Fruit fly (Drosophila melanogaster) whole organism, embryonic: ENCODE measurements around the gene CG14984.

Source experiments
- Abd-B ChIP-seq: fragments of 200-800 bp; sonication (Bioruptor generic); optimal IDR thresholded peaks from 2 replicates; lab custom pipeline; 2018; ENCODE audit warnings: missing biosample characterization, mild to moderate bottlenecking, missing genetic modification characterization, moderate library complexity
- Adf1 ChIP-seq: fragments of 200-800 bp; sonication (Bioruptor generic); IDR thresholded peaks from 2 replicates; pipeline ENCODE4 v1.3.6; 2022; ENCODE audit warnings: missing biosample characterization, missing genetic modification characterization
- CG10979 ChIP-seq: fragments of 200-800 bp; sonication (Bioruptor generic); optimal IDR thresholded peaks from 2 replicates; lab custom pipeline; 2018; ENCODE audit warnings: missing biosample characterization, mild to moderate bottlenecking, missing genetic modification characterization, moderate library complexity
- CG14441 ChIP-seq: fragments of 200-800 bp; sonication (Bioruptor generic); IDR thresholded peaks from 2 replicates; pipeline ENCODE4 v1.3.6; 2022; ENCODE audit warnings: missing biosample characterization, missing genetic modification characterization
- CG14965 ChIP-seq: fragments of 200-800 bp; sonication (Bioruptor generic); optimal IDR thresholded peaks from 2 replicates; lab custom pipeline; 2016; ENCODE audit warnings: missing biosample characterization, missing genetic modification characterization, borderline replicate concordance
- CG15269 ChIP-seq: fragments of 200-800 bp; sonication (Bioruptor generic); optimal IDR thresholded peaks from 2 replicates; lab custom pipeline; 2018; ENCODE audit warnings: missing biosample characterization, mild to moderate bottlenecking, missing genetic modification characterization, moderate library complexity
- CG15514 ChIP-seq: fragments of 200-800 bp; sonication (Bioruptor generic); optimal IDR thresholded peaks from 3 replicates; lab custom pipeline; 2017; ENCODE audit warnings: missing biosample characterization, missing genetic modification characterization, mild to moderate bottlenecking, moderate library complexity, missing genetic modification reagents
- CG17361 ChIP-seq: fragments of 200-800 bp; sonication (Bioruptor generic); IDR thresholded peaks from 3 replicates; pipeline ENCODE4 v1.3.6; 2022; ENCODE audit warnings: missing biosample characterization, missing genetic modification characterization
- CG17385 ChIP-seq: fragments of 200-800 bp; sonication (Bioruptor generic); optimal IDR thresholded peaks from 3 replicates; lab custom pipeline; 2018; ENCODE audit warnings: missing biosample characterization, mild to moderate bottlenecking, missing genetic modification characterization
- CG18262 ChIP-seq: fragments of 200-800 bp; optimal IDR thresholded peaks from 3 replicates; lab custom pipeline; 2019; ENCODE audit warnings: missing biosample characterization, mild to moderate bottlenecking, missing genetic modification characterization, moderate library complexity
- CG18619 ChIP-seq: fragments of 200-800 bp; sonication (Bioruptor generic); optimal IDR thresholded peaks from 3 replicates; lab custom pipeline; 2017; ENCODE audit warnings: missing biosample characterization, mild to moderate bottlenecking, missing genetic modification characterization
- CG2120 ChIP-seq: fragments of 200-800 bp; sonication (Bioruptor generic); optimal IDR thresholded peaks from 3 replicates; lab custom pipeline; 2016; ENCODE audit warnings: missing biosample characterization, missing genetic modification characterization
- CG30403 ChIP-seq: fragments of 200-800 bp; sonication (Bioruptor generic); optimal IDR thresholded peaks from 3 replicates; lab custom pipeline; 2016; ENCODE audit warnings: missing biosample characterization, missing genetic modification characterization
- CG4424 ChIP-seq: fragments of 200-800 bp; sonication (Bioruptor generic); optimal IDR thresholded peaks from 3 replicates; lab custom pipeline; 2016; ENCODE audit warnings: missing biosample characterization, missing genetic modification characterization
- CG6689 ChIP-seq: fragments of 200-800 bp; sonication (Bioruptor generic); IDR thresholded peaks from 2 replicates; pipeline ENCODE4 v1.3.6; 2022; ENCODE audit warnings: missing biosample characterization, missing genetic modification characterization
- CG6765 ChIP-seq: fragments of 200-800 bp; sonication (Bioruptor generic); optimal IDR thresholded peaks from 3 replicates; lab custom pipeline; 2017; ENCODE audit warnings: missing biosample characterization, mild to moderate bottlenecking, missing genetic modification characterization
- CG8924 ChIP-seq: fragments of 200-800 bp; optimal IDR thresholded peaks from 3 replicates; lab custom pipeline; 2019; ENCODE audit warnings: missing biosample characterization, mild to moderate bottlenecking, missing genetic modification characterization, moderate library complexity
- CG9215 ChIP-seq: fragments of 200-800 bp; sonication (Bioruptor generic); IDR thresholded peaks from 2 replicates; pipeline ENCODE4 v1.3.6; 2022; ENCODE audit warnings: missing biosample characterization, missing genetic modification characterization
- CG9727 ChIP-seq: fragments of 200-800 bp; sonication (Bioruptor generic); optimal IDR thresholded peaks from 3 replicates; lab custom pipeline; 2017; ENCODE audit warnings: missing biosample characterization, mild to moderate bottlenecking, missing genetic modification characterization
- CG9932 ChIP-seq: fragments of 200-800 bp; sonication (Bioruptor generic); IDR thresholded peaks from 2 replicates; pipeline ENCODE4 v1.3.6; 2022; ENCODE audit warnings: missing biosample characterization, missing genetic modification characterization
- Deaf1 ChIP-seq: fragments of 200-800 bp; optimal IDR thresholded peaks from 3 replicates; lab custom pipeline; 2019; ENCODE audit warnings: missing biosample characterization, mild to moderate bottlenecking, missing genetic modification characterization, moderate library complexity
- Fer1 ChIP-seq: fragments of 200-800 bp; sonication (Bioruptor generic); optimal IDR thresholded peaks from 2 replicates; lab custom pipeline; 2017; ENCODE audit warnings: missing biosample characterization, mild to moderate bottlenecking, missing genetic modification characterization
- Hey ChIP-seq: fragments of 200-800 bp; sonication (Bioruptor generic); optimal IDR thresholded peaks from 3 replicates; lab custom pipeline; 2018; ENCODE audit warnings: missing biosample characterization, mild to moderate bottlenecking, missing genetic modification characterization
- Hr3 ChIP-seq: fragments of 200-800 bp; sonication (Bioruptor generic); optimal IDR thresholded peaks from 3 replicates; lab custom pipeline; 2016; ENCODE audit warnings: missing biosample characterization, missing genetic modification characterization
- Hr51 ChIP-seq, 2 experiments: fragments of 200-800 bp; sonication (Bioruptor generic); optimal IDR thresholded peaks; 2 replicates in 1 of 2; 3 replicates in 1 of 2; lab custom pipeline; 2016 to 2018; ENCODE audit warnings: missing biosample characterization in 2 of 2, missing genetic modification characterization in 2 of 2, mild to moderate bottlenecking in 1 of 2, moderate library complexity in 1 of 2
- Meics ChIP-seq: fragments of 200-800 bp; sonication (Bioruptor generic); optimal IDR thresholded peaks from 2 replicates; lab custom pipeline; 2017; ENCODE audit warnings: missing biosample characterization, mild to moderate bottlenecking, missing genetic modification characterization
- Oli ChIP-seq: fragments of 200-800 bp; sonication (Bioruptor generic); optimal IDR thresholded peaks from 2 replicates; lab custom pipeline; 2018; ENCODE audit warnings: missing biosample characterization, mild to moderate bottlenecking, missing genetic modification characterization, moderate library complexity
- PHDP ChIP-seq: fragments of 200-800 bp; sonication (Bioruptor generic); optimal IDR thresholded peaks from 3 replicates; lab custom pipeline; 2018; ENCODE audit warnings: missing biosample characterization, mild to moderate bottlenecking, missing genetic modification characterization, moderate library complexity
- Pdp1 ChIP-seq, 2 experiments: fragments of 200-800 bp; sonication (Bioruptor generic); optimal IDR thresholded peaks; 3 replicates each; lab custom pipeline; 2016; ENCODE audit warnings: missing biosample characterization in 2 of 2, missing genetic modification characterization in 2 of 2, mild to moderate bottlenecking in 1 of 2, moderate library complexity in 1 of 2
- Ptx1 ChIP-seq: fragments of 200-800 bp; sonication (Bioruptor generic); IDR thresholded peaks from 2 replicates; pipeline ENCODE4 v1.3.6; 2022; ENCODE audit warnings: missing biosample characterization, missing genetic modification characterization
- Rfx ChIP-seq: fragments of 200-800 bp; sonication (Bioruptor generic); IDR thresholded peaks from 2 replicates; pipeline ENCODE4 v1.3.6; 2022; ENCODE audit warnings: missing biosample characterization, missing genetic modification characterization
- Ssrp ChIP-seq: fragments of 200-800 bp; sonication (Bioruptor generic); optimal IDR thresholded peaks from 2 replicates; lab custom pipeline; 2018; ENCODE audit warnings: missing biosample characterization, mild to moderate bottlenecking, missing genetic modification characterization, moderate library complexity
- bcd ChIP-seq: fragments of 200-800 bp; sonication (Bioruptor generic); optimal IDR thresholded peaks from 2 replicates; lab custom pipeline; 2017; ENCODE audit warnings: missing biosample characterization, mild to moderate bottlenecking, missing genetic modification characterization
- dmrt99B ChIP-seq: fragments of 200-800 bp; sonication (Bioruptor generic); optimal IDR thresholded peaks from 2 replicates; lab custom pipeline; 2018; ENCODE audit warnings: missing biosample characterization, mild to moderate bottlenecking, missing genetic modification characterization, moderate library complexity
- dpn ChIP-seq, 2 experiments: fragments of 200-800 bp; sonication (Bioruptor generic); optimal IDR thresholded peaks; 3 replicates each; lab custom pipeline; 2016; ENCODE audit warnings: missing biosample characterization in 2 of 2, missing genetic modification characterization in 2 of 2
- emc ChIP-seq: fragments of 200-800 bp; sonication (Bioruptor generic); optimal IDR thresholded peaks from 2 replicates; lab custom pipeline; 2016; ENCODE audit warnings: missing biosample characterization, missing genetic modification characterization
- ems ChIP-seq: fragments of 200-800 bp; sonication (Bioruptor generic); optimal IDR thresholded peaks from 3 replicates; lab custom pipeline; 2016; ENCODE audit warnings: missing biosample characterization, missing genetic modification characterization
- esg ChIP-seq: fragments of 200-800 bp; sonication (Bioruptor generic); conservative IDR thresholded peaks from 2 replicates; pipeline ENCODE4 v1.3.6; 2022; ENCODE audit warnings: missing biosample characterization, missing genetic modification characterization
- eve ChIP-seq, 2 experiments: fragments of >200 bp; optimal IDR thresholded peaks; 2 replicates each; lab custom pipeline; 2017; ENCODE audit warnings: missing biosample characterization in 2 of 2, missing genetic modification characterization in 2 of 2
- jing ChIP-seq: fragments of 200-800 bp; sonication (Bioruptor generic); optimal IDR thresholded peaks from 2 replicates; lab custom pipeline; 2018; ENCODE audit warnings: missing biosample characterization, mild to moderate bottlenecking, missing genetic modification characterization
- lola ChIP-seq, 3 experiments: fragments of >200 bp in 2 of 3; fragments of 200-800 bp in 1 of 3; sonication (Bioruptor generic) in 1 of 3; optimal IDR thresholded peaks; 2 replicates each; lab custom pipeline; 2017 to 2019; ENCODE audit warnings: missing biosample characterization in 3 of 3, missing genetic modification characterization in 3 of 3, mild to moderate bottlenecking in 1 of 3, moderate library complexity in 1 of 3
- lov ChIP-seq, 2 experiments: fragments of 200-800 bp in 1 of 2; fragments of >200 bp in 1 of 2; sonication (Bioruptor generic) in 1 of 2; IDR thresholded peaks in 1 of 2; optimal IDR thresholded peaks in 1 of 2; 2 replicates in 1 of 2; 3 replicates in 1 of 2; pipeline versions ENCODE4 v1.3.6 to Lab custom; 2017 to 2022; ENCODE audit warnings: missing biosample characterization in 1 of 2, missing genetic modification characterization in 1 of 2
- org-1 ChIP-seq: fragments of 200-800 bp; sonication (Bioruptor generic); optimal IDR thresholded peaks from 2 replicates; lab custom pipeline; 2017; ENCODE audit warnings: missing biosample characterization, missing genetic modification characterization
- sisA ChIP-seq: fragments of 200-800 bp; sonication (Bioruptor generic); IDR thresholded peaks from 2 replicates; pipeline ENCODE4 v1.3.6; 2022; ENCODE audit warnings: missing biosample characterization, missing genetic modification characterization
- slbo ChIP-seq: fragments of 200-800 bp; sonication (Bioruptor generic); IDR thresholded peaks from 2 replicates; pipeline ENCODE4 v1.3.6; 2022; ENCODE audit warnings: missing biosample characterization, missing genetic modification characterization
- stwl ChIP-seq: fragments of 200-800 bp; sonication (Bioruptor generic); optimal IDR thresholded peaks from 3 replicates; lab custom pipeline; 2018; ENCODE audit warnings: missing biosample characterization, mild to moderate bottlenecking, missing genetic modification characterization, moderate library complexity
- tio ChIP-seq: fragments of 200-800 bp; sonication (Bioruptor generic); optimal IDR thresholded peaks from 2 replicates; lab custom pipeline; 2017; ENCODE audit warnings: missing biosample characterization, missing genetic modification characterization, inconsistent platforms
- twi ChIP-seq: fragments of 200-800 bp; optimal IDR thresholded peaks from 2 replicates; lab custom pipeline; 2019; ENCODE audit warnings: missing biosample characterization, mild to moderate bottlenecking, missing genetic modification characterization, moderate library complexity
- zf30C ChIP-seq: fragments of 200-800 bp; sonication (Bioruptor generic); optimal IDR thresholded peaks from 3 replicates; lab custom pipeline; 2018; ENCODE audit warnings: missing biosample characterization, mild to moderate bottlenecking, missing genetic modification characterization

The CG14984 gene

DNA sequence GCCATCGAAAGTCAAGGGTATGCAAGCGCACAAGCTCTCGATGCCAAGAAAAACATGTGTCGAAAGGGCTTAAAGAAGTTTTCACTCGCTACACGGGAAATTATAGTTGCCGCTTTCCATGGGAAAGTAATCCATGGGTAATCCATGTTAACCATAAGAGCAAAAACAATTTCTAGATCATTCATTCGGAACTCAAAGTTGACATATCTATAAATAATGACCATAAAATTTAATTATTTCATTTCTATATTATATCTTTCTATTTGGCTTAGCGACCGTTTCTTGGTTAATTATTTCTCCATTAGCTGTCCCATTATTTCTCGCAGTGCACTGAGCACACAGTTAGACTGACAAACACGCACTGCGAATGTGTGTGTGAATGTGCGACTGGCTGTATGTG is 48.4 kb upstream of the CG14984 start (continued):
- TF ChIP-seq Pdp1 (GFP tag; optimal IDR thresholded peaks at IDR 0.05; lab: Kevin White, UChicago) (no peak), CG10979 (peak; percentile 17), Hr51 (GFP tag; optimal IDR thresholded peaks at IDR 0.05; lab: Kevin White, UChicago) (peak in 1 of 2 experiments; percentile 57), CG8924 (tag; lab: Kevin White, UChicago) (peak; percentile 42), Meics (GFP tag; lab: Kevin White, UChicago) (peak; percentile 57), CG18619 (GFP tag; lab: Kevin White, UChicago) (peak; percentile 59), Hr3 (GFP tag; lab: Kevin White, UChicago) (peak; percentile 25), Fer1 (GFP tag; lab: Kevin White, UChicago) (peak; percentile 33), CG17385 (GFP tag; lab: Kevin White, UChicago) (peak; percentile 52), CG14965 (GFP tag; lab: Kevin White, UChicago) (no peak), dpn (GFP tag; optimal IDR thresholded peaks at IDR 0.05; lab: Kevin White, UChicago) (peak in 1 of 2 experiments; percentile 21), CG14441 (GFP tag; lab: Robert Waterston, UW) (0 out of 2 replicates have a peak, but pooled peaks have one; percentile 9), lov (optimal IDR thresholded peaks at IDR 0.05; lab: Kevin White, UChicago) (no peak), lov (GFP tag; IDR thresholded peaks at IDR 0.05; lab: Robert Waterston, UW) (no peak), zf30C (GFP tag; lab: Kevin White, UChicago) (peak; percentile 51), Ssrp (tag; lab: Kevin White, UChicago) (peak; percentile 36), CG17361 (GFP tag; lab: Robert Waterston, UW) (peak; percentile 58; the same call in 1 of the 3 replicates), esg (GFP tag; lab: Robert Waterston, UW) (0 out of 2 replicates have a peak, but pooled peaks have one; percentile 16), CG18262 (peak; percentile 44), Deaf1 (no peak), bcd (GFP tag; lab: Kevin White, UChicago) (peak; percentile 40), CG9932 (GFP tag; lab: Robert Waterston, UW) (peak; percentile 18; the same call in 1 of the 2 replicates), Adf1 (GFP tag; lab: Robert Waterston, UW) (no peak), CG15269 (tag; lab: Kevin White, UChicago) (peak; percentile 61), CG6765 (GFP tag; lab: Kevin White, UChicago) (peak; percentile 4), sisA (peak; percentile 27; the same call in 1 of the 2 replicates), CG30403 (GFP tag; lab: Kevin White, UChicago) (peak; percentile 33), slbo (GFP tag; lab: Robert Waterston, UW) (peak; percentile 22; the same call in 1 of the 2 replicates), twi (no peak), CG2120 (peak; percentile 30), CG9727 (GFP tag; lab: Kevin White, UChicago) (peak; percentile 59), Rfx (peak; percentile 32; the same call in 1 of the 2 replicates), lola (GFP tag; optimal IDR thresholded peaks at IDR 0.05; lab: Kevin White, UChicago) (peak in 1 of 3 experiments; percentile 26), org-1 (GFP tag; lab: Kevin White, UChicago) (peak; percentile 1), Ptx1 (GFP tag; lab: Robert Waterston, UW) (0 out of 2 replicates have a peak, but pooled peaks have one; percentile 9), Hey (tag; lab: Kevin White, UChicago) (no peak), CG9215 (GFP tag; lab: Robert Waterston, UW) (peak; percentile 41; the same call in 1 of the 2 replicates), ems (GFP tag; lab: Kevin White, UChicago) (no peak), tio (GFP tag; lab: Kevin White, UChicago) (peak; percentile 39), Abd-B (GFP tag; lab: Kevin White, UChicago) (peak; percentile 16), Oli (tag; lab: Kevin White, UChicago) (peak; percentile 56), emc (GFP tag; lab: Kevin White, UChicago) (no peak), eve (GFP tag; optimal IDR thresholded peaks at IDR 0.05; lab: Kevin White, UChicago) (peak in 1 of 2 experiments; percentile 73), jing (GFP tag; lab: Kevin White, UChicago) (peak; percentile 11), PHDP (peak; percentile 52), CG4424 (GFP tag; lab: Kevin White, UChicago) (peak; percentile 9), CG6689 (peak; percentile 6; the same call in 1 of the 2 replicates), stwl (tag; lab: Kevin White, UChicago) (no peak), dmrt99B (peak; percentile 37), CG15514 (GFP tag; lab: Kevin White, UChicago) (no peak)
